Fruit fly (Drosophila melanogaster): ENCODE measurements around the gene spn-E.

Gene spn-E

dm6 chr3R:15814150-15814549 is 23.1 kb upstream of the spn-E start:
- TF ChIP-seq bab1 (GFP tag; optimal IDR thresholded peaks at IDR 0.05) (peak; percentile 31), CG33017 (tag; optimal IDR thresholded peaks at IDR 0.05) (no peak), tj (GFP tag; optimal IDR thresholded peaks at IDR 0.05) (no peak), CG12768 (GFP tag; optimal IDR thresholded peaks at IDR 0.05) (no peak), ovo (GFP tag; optimal IDR thresholded peaks at IDR 0.05) (no peak)

dm6 chr3R:15816276-15816675 is 20.9 kb upstream of the spn-E start:
- TF ChIP-seq CG12768 (GFP tag; optimal IDR thresholded peaks at IDR 0.05), result no peak
- no peak for TF ChIP-seq tj (GFP tag; optimal IDR thresholded peaks at IDR 0.05)
- TF ChIP-seq Clk (GFP tag; optimal IDR thresholded peaks at IDR 0.05), result no peak

DNA sequence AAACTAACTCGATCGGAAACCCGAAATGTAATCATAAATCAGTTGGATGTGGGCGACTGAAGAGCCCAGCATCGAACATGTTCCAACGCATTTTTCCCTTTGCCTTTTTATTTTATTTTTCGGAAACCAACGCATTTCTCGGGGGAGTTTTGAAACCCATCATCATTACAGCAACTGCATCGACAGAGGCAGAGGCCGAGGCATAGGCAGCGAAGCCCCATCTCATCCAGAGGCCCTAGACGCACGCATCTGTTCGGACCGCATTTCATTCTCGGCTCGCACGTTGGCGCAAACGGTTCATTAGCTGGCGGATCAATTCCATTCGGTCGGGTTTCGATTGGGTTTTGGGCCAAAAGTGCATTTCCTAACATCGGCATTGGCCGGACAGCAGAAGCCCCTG is 11.7 kb upstream of the spn-E start, which contains the start of gene CG4576:
TSS of gene CG4576 (plus strand) at position 227 of the 400 bp plus-strand sequence.
- TF ChIP-seq CG11617 (GFP tag; optimal IDR thresholded peaks at IDR 0.05) (no peak), CG1620 (GFP tag; optimal IDR thresholded peaks at IDR 0.05) (no peak), Crg-1 (GFP tag; optimal IDR thresholded peaks at IDR 0.05) (no peak), Hr96 (GFP tag; optimal IDR thresholded peaks at IDR 0.05) (no peak), pad (GFP tag; optimal IDR thresholded peaks at IDR 0.05) (no peak), CG7045 (GFP tag; optimal IDR thresholded peaks at IDR 0.05) (no peak), toe (GFP tag; optimal IDR thresholded peaks at IDR 0.05) (no peak), CG5204 (GFP tag; optimal IDR thresholded peaks at IDR 0.05) (no peak), cic (GFP tag; optimal IDR thresholded peaks at IDR 0.05) (no peak), Clk (GFP tag; optimal IDR thresholded peaks at IDR 0.05) (no peak), cnc (optimal IDR thresholded peaks at IDR 0.05) (no peak), CG7101 (tag; optimal IDR thresholded peaks at IDR 0.05) (no peak), bab1 (GFP tag; optimal IDR thresholded peaks at IDR 0.05) (no peak), kay (GFP tag; ENCODE audit: borderline replicate concordance) (no peak), tj (GFP tag; optimal IDR thresholded peaks at IDR 0.05) (no peak), CG12768 (GFP tag; optimal IDR thresholded peaks at IDR 0.05) (no peak), CG33017 (tag; optimal IDR thresholded peaks at IDR 0.05) (no peak), CG14711 (tag; optimal IDR thresholded peaks at IDR 0.05) (no peak), Mnt (GFP tag; optimal IDR thresholded peaks at IDR 0.05) (no peak), ovo (GFP tag; optimal IDR thresholded peaks at IDR 0.05) (no peak)

DNA sequence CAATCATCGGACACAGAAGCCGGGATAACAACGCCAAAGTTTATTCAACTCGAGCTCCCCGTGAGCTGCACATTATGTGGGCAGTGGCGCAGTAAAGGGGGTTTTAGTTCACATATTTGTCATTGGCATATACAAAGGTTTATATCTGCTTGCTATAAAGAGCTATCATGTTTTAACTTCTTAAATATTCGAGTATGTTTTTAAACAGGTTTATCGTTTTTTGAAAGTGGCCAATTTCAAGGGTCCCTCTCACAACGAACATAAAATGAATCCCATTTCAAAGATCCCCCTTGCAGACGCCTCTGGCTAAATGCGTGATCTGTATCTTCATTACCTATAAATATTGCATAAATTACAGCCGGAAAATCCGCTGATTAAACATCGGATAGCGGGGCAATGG is 9.7 kb upstream of the spn-E start:
- TF ChIP-seq tj (GFP tag; optimal IDR thresholded peaks at IDR 0.05), result no peak
- TF ChIP-seq pad (GFP tag; optimal IDR thresholded peaks at IDR 0.05), result no peak
- peak; percentile 20 for TF ChIP-seq kay (GFP tag; ENCODE audit: borderline replicate concordance)

dm6 chr3R:15832525-15832924 is 4.7 kb upstream of the spn-E start, which contains the start of gene rec:
Gene rec (minus strand): TSS chr3R:15832632.
- TF ChIP-seq cic (GFP tag; optimal IDR thresholded peaks at IDR 0.05) (no peak), toe (GFP tag; optimal IDR thresholded peaks at IDR 0.05) (no peak), CG12768 (GFP tag; optimal IDR thresholded peaks at IDR 0.05) (no peak), CG5204 (GFP tag; optimal IDR thresholded peaks at IDR 0.05) (no peak), Crg-1 (GFP tag; optimal IDR thresholded peaks at IDR 0.05) (no peak), CG7045 (GFP tag; optimal IDR thresholded peaks at IDR 0.05) (no peak)

dm6 chr3R:15833332-15833731 is 3.9 kb upstream of the spn-E start, which contains the start of gene CG43318:
Gene CG43318 (minus strand): TSS chr3R:15833432.
- TF ChIP-seq bab1 (GFP tag; optimal IDR thresholded peaks at IDR 0.05), result no peak
- no peak for TF ChIP-seq tj (GFP tag; optimal IDR thresholded peaks at IDR 0.05)
- TF ChIP-seq kay (GFP tag; ENCODE audit: borderline replicate concordance), result no peak

dm6 chr3R:15834375-15835031 is 2.7 kb upstream of the spn-E start, which contains the start of the genes CG43317 and Arpc3A:
Gene CG43317 (minus strand): TSS chr3R:15834425.
Gene Arpc3A (plus strand): TSS chr3R:15834648.
- no peak for TF ChIP-seq tj (GFP tag; optimal IDR thresholded peaks at IDR 0.05)
- no peak for TF ChIP-seq CG7045 (GFP tag; optimal IDR thresholded peaks at IDR 0.05)
- no peak for TF ChIP-seq CG33017 (tag; optimal IDR thresholded peaks at IDR 0.05)
- TF ChIP-seq CG11617 (GFP tag; optimal IDR thresholded peaks at IDR 0.05), result no peak
- TF ChIP-seq CG12768 (GFP tag; optimal IDR thresholded peaks at IDR 0.05), result no peak
- TF ChIP-seq kay (GFP tag; ENCODE audit: borderline replicate concordance), result peak; percentile 89
- TF ChIP-seq cnc (optimal IDR thresholded peaks at IDR 0.05), result no peak
- TF ChIP-seq cic (GFP tag; optimal IDR thresholded peaks at IDR 0.05), result no peak
- no peak for TF ChIP-seq Clk (GFP tag; optimal IDR thresholded peaks at IDR 0.05)

DNA sequence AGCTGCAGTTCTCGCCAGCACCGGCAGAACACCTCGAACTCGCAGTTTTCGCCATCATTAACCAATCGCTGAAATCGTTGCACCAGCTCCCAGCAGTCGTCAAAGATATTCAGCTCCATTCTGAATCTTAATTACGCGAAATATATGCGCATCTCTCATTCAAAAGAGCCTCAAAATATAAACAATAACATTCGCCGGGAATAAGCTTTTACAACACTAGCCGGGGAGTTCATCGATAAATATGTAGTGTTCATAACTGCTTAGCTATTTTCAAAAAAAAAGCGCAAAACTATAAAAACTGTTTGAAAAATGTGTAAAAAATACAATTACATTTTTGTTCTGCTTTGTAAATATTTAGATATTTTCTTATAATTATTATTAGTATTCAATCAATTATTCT is 2.1 kb downstream of the spn-E start, which contains the start of gene Pbp45:
TSS of gene Pbp45 (minus strand) at position 222 of the 400 bp plus-strand sequence.
- TF ChIP-seq tj (GFP tag; optimal IDR thresholded peaks at IDR 0.05), result peak; percentile 35
- peak; percentile 23 for TF ChIP-seq Crg-1 (GFP tag; optimal IDR thresholded peaks at IDR 0.05)
- peak; percentile 32 for TF ChIP-seq CG14711 (tag; optimal IDR thresholded peaks at IDR 0.05)
- no peak for TF ChIP-seq Mnt (GFP tag; optimal IDR thresholded peaks at IDR 0.05)
- peak; percentile 16 for TF ChIP-seq pad (GFP tag; optimal IDR thresholded peaks at IDR 0.05)
- TF ChIP-seq cic (GFP tag; optimal IDR thresholded peaks at IDR 0.05), result no peak
- peak; percentile 41 for TF ChIP-seq CG7101 (tag; optimal IDR thresholded peaks at IDR 0.05)
- peak; percentile 14 for TF ChIP-seq CG1620 (GFP tag; optimal IDR thresholded peaks at IDR 0.05)
